Worm (Caenorhabditis elegans): ENCODE measurements around the gene timm-17B.2.

- no peak for TF ChIP-seq dao-5 (tag; optimal IDR thresholded peaks at IDR 0.05)
- TF ChIP-seq him-1 (tag; optimal IDR thresholded peaks at IDR 0.05) = no peak
- TF ChIP-seq W03F9.2 (tag; optimal IDR thresholded peaks at IDR 0.05) = no peak
Observed at ce11 chrIV:8420961-8421360, 24.5 kb downstream of the timm-17B.2 start, which contains the start of gene M116.5.

Measured in whole organism, L4/young adult.